Worm (Caenorhabditis elegans) whole organism, young adult: Measurements from ENCODE around the gene srz-1.

Source experiments
- K12H6.12 ChIP-seq: fragments of 200-800 bp; sonication (Bioruptor generic); optimal IDR thresholded peaks from 2 replicates; lab custom pipeline; 2018; ENCODE audit warnings: mild to moderate bottlenecking, missing genetic modification characterization, missing compliant biosample characterization
- Y67H2A.10 ChIP-seq: fragments of 200-800 bp; sonication (Bioruptor generic); conservative IDR thresholded peaks from 2 replicates; pipeline ENCODE4 v1.3.6; 2022; ENCODE audit warnings: missing genetic modification reagents, missing genetic modification characterization, missing compliant biosample characterization
- ZK185.1 ChIP-seq: sonication (generic microtip); optimal IDR thresholded peaks from 2 replicates; lab custom pipeline; 2016; ENCODE audit warnings: mild to moderate bottlenecking, missing genetic modification characterization, missing compliant biosample characterization; ENCODE audit not compliant: poor library complexity, severe bottlenecking
- ceh-91 ChIP-seq: fragments of 200-800 bp; sonication (Bioruptor generic); IDR thresholded peaks from 2 replicates; pipeline ENCODE4 v1.3.6; 2022; ENCODE audit warnings: missing genetic modification reagents, missing genetic modification characterization, missing compliant biosample characterization
- efl-1 ChIP-seq: fragments of 150-350 bp; optimal IDR thresholded peaks from 2 replicates; lab custom pipeline; 2014; ENCODE audit warnings: missing biosample characterization, missing genetic modification reagents, missing genetic modification characterization
- hmg-20 ChIP-seq: fragments of 200-800 bp; sonication (Bioruptor generic); IDR thresholded peaks from 2 replicates; pipeline ENCODE4 v1.3.6; 2022; ENCODE audit warnings: missing genetic modification reagents, missing genetic modification characterization, missing compliant biosample characterization
- let-607 ChIP-seq, 2 experiments: fragments of 200-800 bp in 1 of 2; sonication (Bioruptor generic) in 1 of 2; sonication (generic microtip) in 1 of 2; optimal IDR thresholded peaks; 2 replicates each; lab custom pipeline; 2016 to 2018; ENCODE audit warnings: mild to moderate bottlenecking in 2 of 2, missing compliant biosample characterization in 2 of 2, missing genetic modification characterization in 2 of 2, moderate library complexity in 2 of 2, missing genotype in 1 of 2
- lin-35 ChIP-seq, 3 experiments: fragments of 150-350 bp in 2 of 3; sonication (generic microtip) in 1 of 3; optimal IDR thresholded peaks; 2 replicates each; lab custom pipeline; 2014 to 2018; ENCODE audit warnings: missing biosample characterization in 3 of 3, missing genetic modification characterization in 3 of 3, missing genetic modification reagents in 3 of 3
- nhr-80 ChIP-seq: sonication (generic microtip); optimal IDR thresholded peaks from 2 replicates; lab custom pipeline; 2016; ENCODE audit warnings: missing genetic modification characterization, missing compliant biosample characterization
- rpc-1 ChIP-seq, 2 experiments: fragments of 150-350 bp in 1 of 2; sonication (generic microtip) in 1 of 2; optimal IDR thresholded peaks; 2 replicates each; lab custom pipeline; 2014 to 2018; ENCODE audit warnings: missing biosample characterization in 1 of 2, missing genetic modification characterization in 1 of 2, missing genetic modification reagents in 1 of 2, missing genotype in 1 of 2
- snpc-3.4 ChIP-seq: sonication (generic microtip); optimal IDR thresholded peaks from 2 replicates; lab custom pipeline; 2017; ENCODE audit warnings: missing genetic modification characterization, mild to moderate bottlenecking, missing compliant biosample characterization, antibody characterized with exemption, moderate library complexity, missing genotype, missing genetic modification reagents
- unc-62 ChIP-seq: fragments of 150-350 bp; optimal IDR thresholded peaks from 2 replicates; lab custom pipeline; 2014; ENCODE audit warnings: missing biosample characterization, missing genetic modification reagents, missing genetic modification characterization

DNA sequence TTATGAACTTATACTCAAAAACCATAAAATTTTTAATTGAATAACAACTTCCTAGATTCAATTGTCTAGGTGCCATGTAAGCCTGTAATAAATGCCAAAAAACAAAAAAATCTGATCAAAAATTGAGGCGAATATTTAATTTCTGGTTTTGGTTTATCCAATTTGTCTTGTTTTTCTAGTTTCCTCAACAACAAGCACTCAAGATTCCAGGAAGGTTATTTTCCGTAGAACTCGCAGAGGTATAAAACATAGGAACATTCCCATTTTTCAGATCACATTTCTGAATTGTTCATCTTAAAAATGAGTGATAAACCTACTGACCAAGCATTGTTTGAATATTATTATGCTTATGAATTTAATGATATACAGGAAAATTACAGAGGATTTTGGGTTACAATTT lies 21.5 kb downstream of the srz-1 start, which contains the start of gene srw-41:
- no peak for TF ChIP-seq unc-62 (GFP tag; lab: Kevin White, UChicago)
- no peak for TF ChIP-seq ZK185.1 (tag; lab: Kevin White, UChicago)
- no peak for TF ChIP-seq snpc-3.4 (tag; lab: Kevin White, UChicago)
- TF ChIP-seq hmg-20 (GFP tag; lab: Robert Waterston, UW): no peak
- no peak for TF ChIP-seq lin-35 (GFP tag; optimal IDR thresholded peaks at IDR 0.05; lab: Kevin White, UChicago)
- TF ChIP-seq Y67H2A.10 (GFP tag; lab: Robert Waterston, UW): no peak
- no peak for TF ChIP-seq rpc-1 (optimal IDR thresholded peaks at IDR 0.05; lab: Kevin White, UChicago)
- TF ChIP-seq rpc-1 (tag; optimal IDR thresholded peaks at IDR 0.05; lab: Kevin White, UChicago): no peak
- no peak for TF ChIP-seq let-607 (tag; optimal IDR thresholded peaks at IDR 0.05; lab: Kevin White, UChicago)
- TF ChIP-seq K12H6.12 (tag; lab: Kevin White, UChicago): no peak
- TF ChIP-seq ceh-91: no peak
- TF ChIP-seq nhr-80 (tag; lab: Kevin White, UChicago): no peak
- no peak for TF ChIP-seq efl-1 (GFP tag; lab: Kevin White, UChicago)
